Worm (Caenorhabditis elegans) whole organism, young adult: ENCODE measurements around the gene C16C8.26.
A peak's percentile ranks its signal among the peaks of the same experiment; 100 is the strongest.
"Not testable (repeated sequence)": the region's sequence is repeated elsewhere in the genome, so short reads cannot be mapped to it uniquely, and the experiment has no call there.

Experiments used
- B0019.2 ChIP-seq: fragments of 200-800 bp; sonication (Bioruptor generic); conservative IDR thresholded peaks from 2 replicates; pipeline ENCODE4 v1.3.6; 2022; ENCODE audit warnings: missing genetic modification reagents, missing genetic modification characterization, missing compliant biosample characterization
- B0261.1 ChIP-seq: sonication (generic microtip); optimal IDR thresholded peaks from 2 replicates; lab custom pipeline; 2016; ENCODE audit warnings: mild to moderate bottlenecking, missing genetic modification characterization, moderate library complexity, missing compliant biosample characterization
- D2030.7 ChIP-seq: fragments of 200-800 bp; sonication (Bioruptor generic); IDR thresholded peaks from 2 replicates; pipeline ENCODE4 v1.3.6; 2022; ENCODE audit warnings: missing genetic modification reagents, missing genetic modification characterization, missing compliant biosample characterization
- F22D6.2 ChIP-seq: sonication (generic microtip); optimal IDR thresholded peaks from 2 replicates; lab custom pipeline; 2016; ENCODE audit warnings: mild to moderate bottlenecking, missing genetic modification characterization, missing compliant biosample characterization
- F39B2.1 ChIP-seq: fragments of 200-800 bp; sonication (Bioruptor generic); IDR thresholded peaks from 2 replicates; pipeline ENCODE4 v1.3.6; 2022; ENCODE audit warnings: missing genetic modification reagents, missing genetic modification characterization, missing compliant biosample characterization
- F49E8.2 ChIP-seq: sonication (generic microtip); optimal IDR thresholded peaks from 3 replicates; lab custom pipeline; 2017; ENCODE audit warnings: missing genetic modification characterization, mild to moderate bottlenecking, missing compliant biosample characterization, antibody characterized with exemption, moderate library complexity; ENCODE audit not compliant: insufficient read depth
- F55B11.4 ChIP-seq: sonication (generic microtip); optimal IDR thresholded peaks from 2 replicates; lab custom pipeline; 2016; ENCODE audit warnings: missing compliant biosample characterization, missing genetic modification characterization, borderline replicate concordance; ENCODE audit not compliant: insufficient read depth
- K12H6.12 ChIP-seq: fragments of 200-800 bp; sonication (Bioruptor generic); optimal IDR thresholded peaks from 2 replicates; lab custom pipeline; 2018; ENCODE audit warnings: mild to moderate bottlenecking, missing genetic modification characterization, missing compliant biosample characterization
- Y53G8AR.9 ChIP-seq: fragments of 200-800 bp; sonication (Bioruptor generic); conservative IDR thresholded peaks from 2 replicates; pipeline ENCODE4 v1.3.6; 2022; ENCODE audit warnings: missing genetic modification reagents, missing genetic modification characterization, missing compliant biosample characterization
- Y56A3A.18 ChIP-seq: fragments of 200-800 bp; sonication (Bioruptor generic); IDR thresholded peaks from 2 replicates; pipeline ENCODE4 v1.3.6; 2022; ENCODE audit warnings: missing genetic modification reagents, missing genetic modification characterization, missing compliant biosample characterization
- aptf-2 ChIP-seq: fragments of 200-800 bp; sonication (Bioruptor generic); conservative IDR thresholded peaks from 2 replicates; pipeline ENCODE4 v1.3.6; 2022; ENCODE audit warnings: missing genetic modification reagents, missing genetic modification characterization, missing compliant biosample characterization
- atf-7 ChIP-seq: sonication (generic microtip); optimal IDR thresholded peaks from 2 replicates; lab custom pipeline; 2017; ENCODE audit warnings: mild to moderate bottlenecking, missing genetic modification characterization, missing compliant biosample characterization
- athp-1 ChIP-seq: sonication (generic microtip); optimal IDR thresholded peaks from 2 replicates; lab custom pipeline; 2017; ENCODE audit warnings: mild to moderate bottlenecking, missing genetic modification characterization, missing compliant biosample characterization
- attf-3 ChIP-seq: fragments of 200-800 bp; sonication (Bioruptor generic); conservative IDR thresholded peaks from 2 replicates; pipeline ENCODE4 v1.3.6; 2022; ENCODE audit warnings: missing genetic modification reagents, missing genetic modification characterization, missing compliant biosample characterization
- attf-5 ChIP-seq: fragments of 200-800 bp; sonication (Bioruptor generic); optimal IDR thresholded peaks from 2 replicates; lab custom pipeline; 2018; ENCODE audit warnings: mild to moderate bottlenecking, missing genetic modification characterization, missing compliant biosample characterization
- bed-2 ChIP-seq: fragments of 200-800 bp; sonication (Bioruptor generic); IDR thresholded peaks from 2 replicates; pipeline ENCODE4 v1.3.6; 2022; ENCODE audit warnings: missing genetic modification reagents, missing genetic modification characterization, missing compliant biosample characterization
- ceh-27 ChIP-seq: fragments of 200-800 bp; sonication (Bioruptor generic); optimal IDR thresholded peaks from 2 replicates; lab custom pipeline; 2018; ENCODE audit warnings: mild to moderate bottlenecking, missing genetic modification characterization, moderate library complexity, missing compliant biosample characterization
- efl-1 ChIP-seq: fragments of 150-350 bp; optimal IDR thresholded peaks from 2 replicates; lab custom pipeline; 2014; ENCODE audit warnings: missing biosample characterization, missing genetic modification reagents, missing genetic modification characterization
- ekl-4 ChIP-seq: fragments of 200-800 bp; sonication (Bioruptor generic); IDR thresholded peaks from 2 replicates; pipeline ENCODE4 v1.3.6; 2022; ENCODE audit warnings: missing genetic modification reagents, missing genetic modification characterization, missing compliant biosample characterization
- him-1 ChIP-seq: sonication (generic microtip); optimal IDR thresholded peaks from 2 replicates; lab custom pipeline; 2016; ENCODE audit warnings: missing genotype, missing genetic modification reagents, missing genetic modification characterization, missing compliant biosample characterization
- hmg-1.2 ChIP-seq: fragments of 200-800 bp; sonication (Bioruptor generic); IDR thresholded peaks from 2 replicates; pipeline ENCODE4 v1.3.6; 2022; ENCODE audit warnings: missing genetic modification reagents, missing genetic modification characterization, missing compliant biosample characterization
- let-526 ChIP-seq: fragments of 200-800 bp; sonication (Bioruptor generic); IDR thresholded peaks from 2 replicates; pipeline ENCODE4 v1.3.6; 2022; ENCODE audit warnings: missing genetic modification reagents, missing genetic modification characterization, missing compliant biosample characterization
- let-607 ChIP-seq, 2 experiments: fragments of 200-800 bp in 1 of 2; sonication (Bioruptor generic) in 1 of 2; sonication (generic microtip) in 1 of 2; optimal IDR thresholded peaks; 2 replicates each; lab custom pipeline; 2016 to 2018; ENCODE audit warnings: mild to moderate bottlenecking in 2 of 2, missing compliant biosample characterization in 2 of 2, missing genetic modification characterization in 2 of 2, moderate library complexity in 2 of 2, missing genotype in 1 of 2
- lin-26 ChIP-seq: fragments of 200-800 bp; sonication (Bioruptor generic); IDR thresholded peaks from 2 replicates; pipeline ENCODE4 v1.3.6; 2022; ENCODE audit warnings: missing genetic modification reagents, missing genetic modification characterization, missing compliant biosample characterization
- lsl-1 ChIP-seq: fragments of 200-800 bp; sonication (Bioruptor generic); optimal IDR thresholded peaks from 2 replicates; lab custom pipeline; 2018; ENCODE audit warnings: mild to moderate bottlenecking, missing genetic modification characterization, moderate library complexity, missing compliant biosample characterization
- madf-10 ChIP-seq: sonication (generic microtip); optimal IDR thresholded peaks from 2 replicates; lab custom pipeline; 2016; ENCODE audit warnings: mild to moderate bottlenecking, missing genetic modification characterization, missing compliant biosample characterization
- madf-6 ChIP-seq: fragments of 200-800 bp; sonication (Bioruptor generic); IDR thresholded peaks from 2 replicates; pipeline ENCODE4 v1.3.6; 2022; ENCODE audit warnings: missing genetic modification reagents, missing genetic modification characterization, missing compliant biosample characterization
- madf-8 ChIP-seq: fragments of 200-800 bp; sonication (Bioruptor generic); conservative IDR thresholded peaks from 2 replicates; pipeline ENCODE4 v1.3.6; 2022; ENCODE audit warnings: missing genetic modification reagents, missing genetic modification characterization, missing compliant biosample characterization
- mcd-1 ChIP-seq: fragments of 200-800 bp; sonication (Bioruptor generic); IDR thresholded peaks from 2 replicates; pipeline ENCODE4 v1.3.6; 2022; ENCODE audit warnings: missing genetic modification reagents, missing genetic modification characterization, missing compliant biosample characterization
- mel-28 ChIP-seq: sonication (generic microtip); optimal IDR thresholded peaks from 2 replicates; lab custom pipeline; 2016; ENCODE audit warnings: borderline replicate concordance, mild to moderate bottlenecking, missing genetic modification characterization, missing compliant biosample characterization
- mes-4 ChIP-seq: sonication (generic microtip); optimal IDR thresholded peaks from 2 replicates; lab custom pipeline; 2016; ENCODE audit warnings: missing genotype, missing genetic modification characterization, missing compliant biosample characterization
- nhr-179 ChIP-seq: sonication (generic microtip); optimal IDR thresholded peaks from 2 replicates; lab custom pipeline; 2016; ENCODE audit warnings: mild to moderate bottlenecking, missing genetic modification characterization, missing compliant biosample characterization
- nhr-80 ChIP-seq: sonication (generic microtip); optimal IDR thresholded peaks from 2 replicates; lab custom pipeline; 2016; ENCODE audit warnings: missing genetic modification characterization, missing compliant biosample characterization
- pbrm-1 ChIP-seq: fragments of 200-800 bp; sonication (Bioruptor generic); IDR thresholded peaks from 2 replicates; pipeline ENCODE4 v1.3.6; 2022; ENCODE audit warnings: missing genetic modification reagents, missing genetic modification characterization, missing compliant biosample characterization
- rcor-1 ChIP-seq: fragments of 200-800 bp; sonication (Bioruptor generic); IDR thresholded peaks from 2 replicates; pipeline ENCODE4 v1.3.6; 2022; ENCODE audit warnings: missing genetic modification reagents, missing genetic modification characterization, missing compliant biosample characterization
- rec-8 ChIP-seq, 2 experiments: sonication (generic microtip); optimal IDR thresholded peaks; 2 replicates each; lab custom pipeline; 2016; ENCODE audit warnings: mild to moderate bottlenecking in 2 of 2, missing genetic modification characterization in 2 of 2, missing genetic modification reagents in 2 of 2, missing genotype in 2 of 2, missing biosample characterization in 1 of 2, missing compliant biosample characterization in 1 of 2, moderate library complexity in 1 of 2
- sdz-38 ChIP-seq: sonication (generic microtip); optimal IDR thresholded peaks from 2 replicates; lab custom pipeline; 2016; ENCODE audit warnings: missing genotype, missing genetic modification characterization, missing compliant biosample characterization
- snpc-4 ChIP-seq, 5 experiments: fragments of 150-350 bp in 1 of 5; sonication (generic microtip) in 4 of 5; optimal IDR thresholded peaks; 2 replicates each; lab custom pipeline; 2014 to 2018; ENCODE audit warnings: missing genetic modification characterization in 5 of 5, missing biosample characterization in 3 of 5, antibody characterized with exemption in 2 of 5, mild to moderate bottlenecking in 2 of 5, missing compliant biosample characterization in 2 of 5, missing genotype in 2 of 5, moderate library complexity in 2 of 5, missing genetic modification reagents in 1 of 5
- tbp1 ChIP-seq: fragments of 200-800 bp; sonication (Bioruptor generic); optimal IDR thresholded peaks from 2 replicates; lab custom pipeline; 2018; ENCODE audit warnings: mild to moderate bottlenecking, missing genetic modification characterization, missing compliant biosample characterization
- zim-3 ChIP-seq: sonication (generic microtip); optimal IDR thresholded peaks from 2 replicates; lab custom pipeline; 2017; ENCODE audit warnings: mild to moderate bottlenecking, missing genetic modification characterization, moderate library complexity, missing compliant biosample characterization
- ztf-18 ChIP-seq: sonication (generic microtip); optimal IDR thresholded peaks from 2 replicates; lab custom pipeline; 2016; ENCODE audit warnings: missing genotype, mild to moderate bottlenecking, missing genetic modification characterization, missing compliant biosample characterization
- ztf-25 ChIP-seq: fragments of 200-800 bp; sonication (Bioruptor generic); IDR thresholded peaks from 2 replicates; pipeline ENCODE4 v1.3.6; 2022; ENCODE audit warnings: missing genetic modification reagents, missing genetic modification characterization, missing compliant biosample characterization

Gene C16C8.26

DNA sequence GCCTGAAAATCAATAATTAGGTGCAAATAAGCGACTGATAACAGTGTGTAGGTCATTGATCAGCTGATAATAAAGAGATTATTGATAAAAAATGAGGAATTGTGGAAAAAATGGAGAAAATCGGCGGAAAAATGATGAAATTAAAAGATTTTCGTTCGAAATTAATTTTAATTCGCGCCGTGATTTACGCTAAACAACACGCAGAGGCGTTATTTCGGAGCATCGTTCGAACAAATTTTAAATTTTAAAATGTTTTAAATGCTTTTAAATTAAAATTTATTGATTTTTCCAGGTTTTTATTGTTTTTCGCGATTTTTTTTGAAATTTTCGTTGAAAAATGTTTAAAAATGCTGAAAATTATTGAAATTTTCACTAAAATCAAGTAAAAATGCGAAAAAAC, 41.3 kb upstream of the C16C8.26 start, which contains the start of gene Y49F6B.9:
TSS of gene Y49F6B.9 (minus strand) at position 2 of the 400 bp plus-strand sequence.
- TF ChIP-seq efl-1: peak; percentile 40
- no peak for TF ChIP-seq ekl-4
- TF ChIP-seq attf-3 (GFP tag; lab: Robert Waterston, UW): peak; percentile 85

DNA sequence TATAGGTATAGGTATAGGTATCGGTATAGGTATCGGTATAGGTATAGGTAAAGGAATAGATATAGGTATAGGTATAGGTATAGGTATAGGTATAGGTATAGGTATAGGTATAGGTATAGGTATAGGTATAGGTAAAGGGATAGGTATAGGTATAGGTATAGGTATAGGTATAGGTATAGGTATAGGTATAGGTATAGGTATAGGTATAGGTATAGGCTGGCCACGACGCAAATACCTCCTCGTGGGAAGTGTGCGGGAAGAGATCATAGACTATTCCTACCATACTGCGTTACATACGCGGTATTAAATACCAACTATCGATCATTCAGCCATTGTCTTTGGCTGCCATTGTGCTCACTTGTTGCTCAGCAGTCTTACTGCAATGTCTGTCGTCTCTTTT, 32.7 kb upstream of the C16C8.26 start, which contains the start of gene fbxb-112:
TSS of gene fbxb-112 (plus strand) at position 301 of the 400 bp plus-strand sequence.
- not testable (repeated sequence) for TF ChIP-seq madf-10 (tag; lab: Kevin White, UChicago); atf-7 (tag; lab: Kevin White, UChicago); K12H6.12

DNA sequence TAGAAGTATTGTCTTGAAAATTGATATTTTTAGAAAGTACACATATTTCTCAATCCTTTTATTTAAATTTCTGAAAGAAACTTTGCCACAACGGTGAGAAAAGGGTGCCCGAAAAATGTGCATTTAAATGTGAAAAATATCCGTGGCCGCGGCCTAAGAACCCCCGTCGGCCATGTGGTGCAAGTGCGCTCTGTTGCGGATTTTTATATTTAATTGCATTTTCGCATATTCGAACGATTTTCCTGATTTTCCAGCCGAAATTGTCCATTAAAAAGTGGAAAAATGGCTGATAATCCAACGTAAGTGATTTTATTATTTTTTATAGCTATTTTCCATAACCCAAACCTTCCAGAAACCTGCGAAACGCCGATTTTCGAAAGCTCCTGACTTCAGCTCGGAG, 24.1 kb upstream of the C16C8.26 start, which contains the start of gene smu-2:
TSS of gene smu-2 (plus strand) at position 178 of the 400 bp plus-strand sequence.
- TF ChIP-seq sdz-38 (no peak), ceh-27 (GFP tag; lab: Kevin White, UChicago) (peak; percentile 72), snpc-4 (GFP tag; optimal IDR thresholded peaks at IDR 0.05; lab: Kevin White, UChicago) (no peak), snpc-4 (tag; optimal IDR thresholded peaks at IDR 0.05; lab: Kevin White, UChicago) (peak in 1 of 4 experiments; percentile 23), let-526 (GFP tag; lab: Robert Waterston, UW) (0 out of 2 replicates have a peak, but pooled peaks have one; percentile 42), athp-1 (peak; percentile 70), B0019.2 (GFP tag; lab: Robert Waterston, UW) (no peak), nhr-80 (tag; lab: Kevin White, UChicago) (no peak), lin-26 (GFP tag; lab: Robert Waterston, UW) (0 out of 2 replicates have a peak, but pooled peaks have one; percentile 34), pbrm-1 (no peak), madf-6 (GFP tag; lab: Robert Waterston, UW) (peak; percentile 56), F49E8.2 (tag; lab: Kevin White, UChicago) (peak; percentile 1), attf-5 (GFP tag; lab: Kevin White, UChicago) (peak; percentile 80), F55B11.4 (no peak), rec-8 (tag; optimal IDR thresholded peaks at IDR 0.05; lab: Kevin White, UChicago) (peak; percentile 14 to 34), F22D6.2 (tag; lab: Kevin White, UChicago) (no peak), zim-3 (tag; lab: Kevin White, UChicago) (no peak), K12H6.12 (peak; percentile 35), bed-2 (GFP tag; lab: Robert Waterston, UW) (no peak), aptf-2 (GFP tag; lab: Robert Waterston, UW) (peak; percentile 66; the same call in 1 of the 2 replicates), tbp1 (GFP tag; lab: Kevin White, UChicago) (peak; percentile 44), attf-3 (GFP tag; lab: Robert Waterston, UW) (no peak; the same call in 1 of the 2 replicates), mcd-1 (peak; percentile 97), ztf-18 (tag; lab: Kevin White, UChicago) (peak; percentile 13), mes-4 (tag; lab: Kevin White, UChicago) (no peak), madf-8 (GFP tag; lab: Robert Waterston, UW) (peak; percentile 39), hmg-1.2 (peak; percentile 49; the same call in 1 of the 2 replicates), D2030.7 (0 out of 2 replicates have a peak, but pooled peaks have one; percentile 15), lsl-1 (GFP tag; lab: Kevin White, UChicago) (peak; percentile 50), F39B2.1 (GFP tag; lab: Robert Waterston, UW) (no peak), efl-1 (peak; percentile 11), nhr-179 (tag; lab: Kevin White, UChicago) (no peak), Y53G8AR.9 (GFP tag; lab: Robert Waterston, UW) (no peak), Y56A3A.18 (GFP tag; lab: Robert Waterston, UW) (no peak), rcor-1 (GFP tag; lab: Robert Waterston, UW) (peak; percentile 35; the same call in 1 of the 2 replicates), B0261.1 (tag; lab: Kevin White, UChicago) (peak; percentile 1), let-607 (tag; optimal IDR thresholded peaks at IDR 0.05; lab: Kevin White, UChicago) (peak in 1 of 2 experiments; percentile 18), ztf-25 (GFP tag; lab: Robert Waterston, UW) (0 out of 2 replicates have a peak, but pooled peaks have one; percentile 32), him-1 (tag; lab: Kevin White, UChicago) (peak; percentile 51), mel-28 (tag; lab: Kevin White, UChicago) (no peak)
